Worm (Caenorhabditis elegans) whole organism, L4 larva: ENCODE results near the gene F09E10.7.

ENCODE experiments used
- T26A8.4 ChIP-seq: fragments of 200-800 bp; sonication (Bioruptor generic); IDR thresholded peaks from 2 replicates; pipeline ENCODE4 v1.3.6; 2022; ENCODE audit warnings: missing genetic modification characterization, missing compliant biosample characterization
- Y105C5A.15 ChIP-seq: fragments of 200-800 bp; sonication (Bioruptor generic); IDR thresholded peaks from 2 replicates; pipeline ENCODE4 v1.3.6; 2022; ENCODE audit warnings: missing genetic modification characterization, missing compliant biosample characterization
- ZK546.5 ChIP-seq, 2 experiments: sonication (generic microtip); optimal IDR thresholded peaks; 2 replicates each; lab custom pipeline; 2017; ENCODE audit warnings: missing biosample characterization in 2 of 2, missing genetic modification characterization in 2 of 2
- aha-1 ChIP-seq: fragments of 150-350 bp; peaks from one replicate; lab custom pipeline; 2014; ENCODE audit warnings: missing biosample characterization, missing genetic modification characterization
- ama-1 ChIP-seq: fragments of 150-350 bp; optimal IDR thresholded peaks from 2 replicates; lab custom pipeline; 2014; ENCODE audit warnings: inconsistent platforms, mixed read lengths
- ceh-44 ChIP-seq: fragments of 200-800 bp; sonication (Bioruptor generic); IDR thresholded peaks from 2 replicates; pipeline ENCODE4 v1.3.6; 2022; ENCODE audit warnings: missing genetic modification reagents, missing genetic modification characterization, missing compliant biosample characterization
- daf-16 ChIP-seq, 3 experiments: sonication (generic microtip); optimal IDR thresholded peaks; 2 replicates each; lab custom pipeline; 2016 to 2017; ENCODE audit warnings: missing genetic modification characterization in 3 of 3, missing genetic modification reagents in 3 of 3, mild to moderate bottlenecking in 2 of 3, missing compliant biosample characterization in 2 of 3, missing biosample characterization in 1 of 3, moderate library complexity in 1 of 3
- daf-19 ChIP-seq: fragments of 200-800 bp; sonication (Bioruptor generic); conservative IDR thresholded peaks from 2 replicates; pipeline ENCODE4 v1.3.6; 2022; ENCODE audit warnings: missing genetic modification characterization, missing compliant biosample characterization
- dmd-6 ChIP-seq: fragments of 200-800 bp; sonication (Bioruptor generic); IDR thresholded peaks from 2 replicates; pipeline ENCODE4 v1.3.6; 2022; ENCODE audit warnings: missing genetic modification reagents, missing genetic modification characterization, missing compliant biosample characterization
- duxl-1 ChIP-seq: sonication (generic microtip); optimal IDR thresholded peaks from 2 replicates; lab custom pipeline; 2016; ENCODE audit warnings: mild to moderate bottlenecking, missing genetic modification characterization, moderate library complexity, missing compliant biosample characterization; ENCODE audit not compliant: poor library complexity
- dve-1 ChIP-seq: sonication (generic microtip); optimal IDR thresholded peaks from 2 replicates; lab custom pipeline; 2017; ENCODE audit warnings: antibody characterized with exemption, mild to moderate bottlenecking, missing genetic modification characterization, missing compliant biosample characterization; ENCODE audit not compliant: insufficient read depth
- fos-1 ChIP-seq: fragments of 150-350 bp; optimal IDR thresholded peaks from 2 replicates; lab custom pipeline; 2014; ENCODE audit warnings: missing biosample characterization, missing genetic modification characterization
- hif-1 ChIP-seq, 2 experiments: sonication (generic microtip); optimal IDR thresholded peaks; 2 replicates each; lab custom pipeline; 2016 to 2017; ENCODE audit warnings: missing compliant biosample characterization in 2 of 2, missing genetic modification characterization in 2 of 2, missing genetic modification reagents in 2 of 2, missing genotype in 2 of 2, mild to moderate bottlenecking in 1 of 2
- hlh-11 ChIP-seq: fragments of 200-800 bp; sonication (Bioruptor generic); optimal IDR thresholded peaks from 2 replicates; lab custom pipeline; 2018; ENCODE audit warnings: mild to moderate bottlenecking, missing genetic modification characterization, missing compliant biosample characterization
- hlh-30 ChIP-seq: sonication (generic microtip); optimal IDR thresholded peaks from 2 replicates; lab custom pipeline; 2017; ENCODE audit warnings: antibody characterized with exemption, mild to moderate bottlenecking, missing genetic modification characterization, missing compliant biosample characterization; ENCODE audit not compliant: insufficient read depth
- lin-1 ChIP-seq: fragments of 200-800 bp; sonication (Bioruptor generic); IDR thresholded peaks from 2 replicates; pipeline ENCODE4 v1.3.6; 2022; ENCODE audit warnings: missing genetic modification reagents, missing genetic modification characterization, missing compliant biosample characterization
- lin-15B ChIP-seq: fragments of 150-350 bp; sonication (generic microtip); optimal IDR thresholded peaks from 3 replicates; lab custom pipeline; 2014; ENCODE audit warnings: missing biosample characterization, missing genetic modification characterization
- lin-29 ChIP-seq: fragments of 200-800 bp; sonication (Bioruptor generic); IDR thresholded peaks from 2 replicates; pipeline ENCODE4 v1.3.6; 2022; ENCODE audit warnings: missing genetic modification reagents, missing genetic modification characterization, missing compliant biosample characterization
- lin-38 ChIP-seq: fragments of 200-800 bp; sonication (Bioruptor generic); IDR thresholded peaks from 2 replicates; pipeline ENCODE4 v1.3.6; 2022; ENCODE audit warnings: missing genetic modification reagents, missing genetic modification characterization, missing compliant biosample characterization
- lin-39 ChIP-seq: fragments of 150-350 bp; optimal IDR thresholded peaks from 2 replicates; lab custom pipeline; 2014; ENCODE audit warnings: missing biosample characterization, missing genetic modification reagents, missing genetic modification characterization
- lir-3 ChIP-seq: sonication (generic microtip); optimal IDR thresholded peaks from 2 replicates; lab custom pipeline; 2016; ENCODE audit warnings: mild to moderate bottlenecking, missing genetic modification characterization, missing compliant biosample characterization
- lsy-2 ChIP-seq, 2 experiments: fragments of 150-350 bp in 1 of 2; sonication (generic microtip) in 1 of 2; optimal IDR thresholded peaks; 2 replicates each; lab custom pipeline; 2014 to 2017; ENCODE audit warnings: missing biosample characterization in 2 of 2, missing genetic modification characterization in 2 of 2
- madf-9 ChIP-seq: fragments of 200-800 bp; sonication (Bioruptor generic); conservative IDR thresholded peaks from 2 replicates; pipeline ENCODE4 v1.3.6; 2022; ENCODE audit warnings: missing genetic modification reagents, missing genetic modification characterization, missing compliant biosample characterization
- mes-2 ChIP-seq: sonication (generic microtip); optimal IDR thresholded peaks from 2 replicates; lab custom pipeline; 2016; ENCODE audit warnings: missing genotype, mild to moderate bottlenecking, missing genetic modification characterization, missing compliant biosample characterization; ENCODE audit not compliant: poor library complexity, severe bottlenecking
- mxl-3 ChIP-seq: fragments of 200-800 bp; sonication (Bioruptor generic); optimal IDR thresholded peaks from 2 replicates; lab custom pipeline; 2018; ENCODE audit warnings: mild to moderate bottlenecking, missing genetic modification characterization, missing compliant biosample characterization
- nhr-10 ChIP-seq: fragments of 150-350 bp; optimal IDR thresholded peaks from 2 replicates; lab custom pipeline; 2014; ENCODE audit warnings: missing biosample characterization, missing genetic modification characterization
- nhr-102 ChIP-seq: sonication (generic microtip); optimal IDR thresholded peaks from 2 replicates; lab custom pipeline; 2016; ENCODE audit warnings: mild to moderate bottlenecking, missing genetic modification characterization, moderate library complexity, missing compliant biosample characterization
- pha-4 ChIP-seq, 2 experiments: fragments of 150-350 bp in 1 of 2; fragments of 200-800 bp in 1 of 2; sonication (Bioruptor generic) in 1 of 2; IDR thresholded peaks in 1 of 2; optimal IDR thresholded peaks in 1 of 2; 2 replicates each; pipeline versions ENCODE4 v1.3.6 to Lab custom; 2014 to 2022; ENCODE audit warnings: missing genetic modification characterization in 2 of 2, missing genetic modification reagents in 2 of 2, missing biosample characterization in 1 of 2, missing compliant biosample characterization in 1 of 2
- pqm-1 ChIP-seq: sonication (generic microtip); optimal IDR thresholded peaks from 2 replicates; lab custom pipeline; 2017; ENCODE audit warnings: missing biosample characterization, missing genetic modification characterization
- rbr-2 ChIP-seq: sonication (generic microtip); optimal IDR thresholded peaks from 2 replicates; lab custom pipeline; 2016; ENCODE audit warnings: missing genotype, missing genetic modification characterization, missing compliant biosample characterization
- set-16 ChIP-seq: fragments of 200-800 bp; sonication (Bioruptor generic); IDR thresholded peaks from 2 replicates; pipeline ENCODE4 v1.3.6; 2022; ENCODE audit warnings: missing genetic modification reagents, missing genetic modification characterization, missing compliant biosample characterization
- spr-3 ChIP-seq: fragments of 200-800 bp; sonication (Bioruptor generic); optimal IDR thresholded peaks from 2 replicates; lab custom pipeline; 2018; ENCODE audit warnings: mild to moderate bottlenecking, missing genetic modification characterization, missing compliant biosample characterization
- tra-1 ChIP-seq: fragments of 200-800 bp; sonication (Bioruptor generic); IDR thresholded peaks from 2 replicates; pipeline ENCODE4 v1.3.6; 2022; ENCODE audit warnings: missing genetic modification reagents, missing genetic modification characterization, missing compliant biosample characterization
- unc-62 ChIP-seq, 3 experiments: fragments of 150-350 bp in 1 of 3; sonication (generic microtip); optimal IDR thresholded peaks in 2 of 3; peaks in 1 of 3; 1 replicate in 1 of 3; 2 replicates in 2 of 3; lab custom pipeline; 2014 to 2017; ENCODE audit warnings: missing biosample characterization in 3 of 3, missing genetic modification characterization in 3 of 3, missing genetic modification reagents in 3 of 3, missing genotype in 1 of 3
- zfp-3 ChIP-seq: fragments of 200-800 bp; sonication (Bioruptor generic); conservative IDR thresholded peaks from 2 replicates; pipeline ENCODE4 v1.3.6; 2022; ENCODE audit warnings: missing genetic modification reagents, missing genetic modification characterization, missing compliant biosample characterization

F09E10.7 gene

ce11 chrX:1454385-1454784, 47.3 kb downstream of the F09E10.7 start (continued):
- no peak for TF ChIP-seq ceh-44
- TF ChIP-seq lin-29 (GFP tag; lab: Robert Waterston, UW): peak; percentile 42; the same call in 1 of the 2 replicates
- peak; percentile 88 for TF ChIP-seq T26A8.4
- TF ChIP-seq hlh-30 (tag; lab: Kevin White, UChicago): peak; percentile 96
- peak; percentile 94 for TF ChIP-seq set-16 (GFP tag; lab: Robert Waterston, UW)
- TF ChIP-seq duxl-1 (tag; lab: Kevin White, UChicago): peak; percentile 64
- TF ChIP-seq lin-38 (GFP tag; lab: Robert Waterston, UW): peak; percentile 66
- no peak for TF ChIP-seq lin-15B (tag; lab: Kevin White, UChicago)
- no peak for TF ChIP-seq ZK546.5 (tag; optimal IDR thresholded peaks at IDR 0.05; lab: Kevin White, UChicago)
- TF ChIP-seq nhr-102 (tag; lab: Kevin White, UChicago): peak; percentile 80
- TF ChIP-seq lin-1: peak; percentile 91
- no peak for TF ChIP-seq ama-1 (lab: Kevin White, UChicago)
- TF ChIP-seq unc-62 (GFP tag; optimal IDR thresholded peaks at IDR 0.05 in 1 of 2; lab: Kevin White, UChicago): peak in 1 of 2 experiments; percentile 97
- no peak for TF ChIP-seq unc-62 (tag; optimal IDR thresholded peaks at IDR 0.05; lab: Kevin White, UChicago)
- 0 out of 2 replicates have a peak, but pooled peaks have one; percentile 22 for TF ChIP-seq zfp-3
- no peak for TF ChIP-seq lin-39 (tag; lab: Kevin White, UChicago)
- TF ChIP-seq tra-1 (GFP tag; lab: Robert Waterston, UW): peak; percentile 84
- TF ChIP-seq mxl-3 (GFP tag; lab: Kevin White, UChicago): peak; percentile 93
- TF ChIP-seq rbr-2 (tag; lab: Kevin White, UChicago): peak; percentile 93
- TF ChIP-seq daf-19: no peak
- TF ChIP-seq dve-1: peak; percentile 97
- TF ChIP-seq lir-3 (tag; lab: Kevin White, UChicago): peak; percentile 10

DNA sequence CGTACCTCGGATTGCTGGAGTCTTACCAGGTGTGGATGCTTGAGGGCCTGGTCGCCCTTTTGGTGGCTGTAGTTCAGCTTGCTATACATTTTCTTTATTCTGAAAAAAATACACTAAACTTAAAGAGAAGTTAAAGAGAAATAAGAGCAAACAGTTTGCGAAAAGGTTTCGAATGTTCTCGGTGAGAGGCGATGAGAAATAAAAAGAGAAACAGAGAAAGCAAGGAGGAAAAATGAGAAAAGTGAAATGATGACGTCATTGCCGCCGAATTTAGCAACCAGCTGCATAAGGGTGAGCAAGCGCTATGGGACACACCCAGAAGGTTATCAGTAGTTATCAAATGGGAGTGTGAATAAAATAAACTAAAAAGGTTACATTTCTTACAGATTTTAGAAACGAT, 47.9 kb downstream of the F09E10.7 start, which contains the start of gene cebp-1:
TSS of gene cebp-1 (minus strand) at position 99 of the 400 bp plus-strand sequence.
- TF ChIP-seq mes-2 (tag; lab: Kevin White, UChicago) (peak; percentile 50), pqm-1 (tag; lab: Kevin White, UChicago) (peak; percentile 48), aha-1 (tag; lab: Kevin White, UChicago) (peak; percentile 4), hlh-11 (tag; lab: Kevin White, UChicago) (peak; percentile 63), mxl-3 (GFP tag; lab: Kevin White, UChicago) (no peak), lsy-2 (tag; optimal IDR thresholded peaks at IDR 0.05; lab: Kevin White, UChicago) (peak in 1 of 2 experiments; percentile 9), dve-1 (peak; percentile 56), fos-1 (peak; percentile 13), daf-16 (GFP tag; optimal IDR thresholded peaks at IDR 0.05; lab: Kevin White, UChicago) (no peak), daf-16 (tag; optimal IDR thresholded peaks at IDR 0.05; lab: Kevin White, UChicago) (peak; percentile 67), madf-9 (GFP tag; lab: Robert Waterston, UW) (no peak), pha-4 (GFP tag; IDR thresholded peaks at IDR 0.05; lab: Robert Waterston, UW) (0 out of 2 replicates have a peak, but pooled peaks have one; percentile 10), pha-4 (tag; optimal IDR thresholded peaks at IDR 0.05; lab: Kevin White, UChicago) (peak; percentile 67), hlh-30 (tag; lab: Kevin White, UChicago) (peak; percentile 38), unc-62 (GFP tag; optimal IDR thresholded peaks at IDR 0.05 in 1 of 2; lab: Kevin White, UChicago) (peak in 1 of 2 experiments; percentile 88), unc-62 (tag; optimal IDR thresholded peaks at IDR 0.05; lab: Kevin White, UChicago) (no peak), hif-1 (tag; optimal IDR thresholded peaks at IDR 0.05; lab: Kevin White, UChicago) (no peak), rbr-2 (tag; lab: Kevin White, UChicago) (no peak), dmd-6 (GFP tag; lab: Robert Waterston, UW) (peak; percentile 59), nhr-10 (tag; lab: Kevin White, UChicago) (no peak), Y105C5A.15 (GFP tag; lab: Robert Waterston, UW) (no peak), spr-3 (GFP tag; lab: Kevin White, UChicago) (no peak)
